Worm (Caenorhabditis elegans) whole organism, young adult: Measurements from ENCODE around the gene panl-3.

Experiments
- B0261.1 ChIP-seq: sonication (generic microtip); optimal IDR thresholded peaks from 2 replicates; lab custom pipeline; 2016; ENCODE audit warnings: mild to moderate bottlenecking, missing genetic modification characterization, moderate library complexity, missing compliant biosample characterization
- B0336.3 ChIP-seq: fragments of 200-800 bp; sonication (Bioruptor generic); IDR thresholded peaks from 2 replicates; pipeline ENCODE4 v1.3.6; 2022; ENCODE audit warnings: missing genetic modification characterization, missing compliant biosample characterization
- C17E4.6 ChIP-seq: fragments of 200-800 bp; sonication (Bioruptor generic); IDR thresholded peaks from 2 replicates; pipeline ENCODE4 v1.3.6; 2022; ENCODE audit warnings: missing genetic modification reagents, missing genetic modification characterization, missing compliant biosample characterization
- F10E7.11 ChIP-seq: sonication (generic microtip); optimal IDR thresholded peaks from 2 replicates; lab custom pipeline; 2017; ENCODE audit warnings: mild to moderate bottlenecking, missing genetic modification characterization, moderate library complexity, missing compliant biosample characterization
- F39B2.1 ChIP-seq: fragments of 200-800 bp; sonication (Bioruptor generic); IDR thresholded peaks from 2 replicates; pipeline ENCODE4 v1.3.6; 2022; ENCODE audit warnings: missing genetic modification reagents, missing genetic modification characterization, missing compliant biosample characterization
- T07F8.4 ChIP-seq: sonication (generic microtip); optimal IDR thresholded peaks from 2 replicates; lab custom pipeline; 2016; ENCODE audit warnings: mild to moderate bottlenecking, missing genetic modification characterization, moderate library complexity, missing compliant biosample characterization
- Y67H2A.10 ChIP-seq: fragments of 200-800 bp; sonication (Bioruptor generic); conservative IDR thresholded peaks from 2 replicates; pipeline ENCODE4 v1.3.6; 2022; ENCODE audit warnings: missing genetic modification reagents, missing genetic modification characterization, missing compliant biosample characterization
- athp-1 ChIP-seq: sonication (generic microtip); optimal IDR thresholded peaks from 2 replicates; lab custom pipeline; 2017; ENCODE audit warnings: mild to moderate bottlenecking, missing genetic modification characterization, missing compliant biosample characterization
- attf-3 ChIP-seq: fragments of 200-800 bp; sonication (Bioruptor generic); conservative IDR thresholded peaks from 2 replicates; pipeline ENCODE4 v1.3.6; 2022; ENCODE audit warnings: missing genetic modification reagents, missing genetic modification characterization, missing compliant biosample characterization
- attf-5 ChIP-seq: fragments of 200-800 bp; sonication (Bioruptor generic); optimal IDR thresholded peaks from 2 replicates; lab custom pipeline; 2018; ENCODE audit warnings: mild to moderate bottlenecking, missing genetic modification characterization, missing compliant biosample characterization
- ccch-3 ChIP-seq: fragments of 200-800 bp; sonication (Bioruptor generic); optimal IDR thresholded peaks from 2 replicates; lab custom pipeline; 2018; ENCODE audit warnings: mild to moderate bottlenecking, missing genetic modification characterization, missing compliant biosample characterization
- cebp-1 ChIP-seq, 2 experiments: fragments of 200-800 bp in 1 of 2; sonication (Bioruptor generic) in 1 of 2; sonication (generic microtip) in 1 of 2; IDR thresholded peaks in 1 of 2; optimal IDR thresholded peaks in 1 of 2; 2 replicates each; pipeline versions ENCODE4 v1.3.6 to Lab custom; 2017 to 2022; ENCODE audit warnings: missing compliant biosample characterization in 2 of 2, missing genetic modification characterization in 2 of 2, mild to moderate bottlenecking in 1 of 2, missing genetic modification reagents in 1 of 2, moderate library complexity in 1 of 2
- cebp-2 ChIP-seq: fragments of 200-800 bp; sonication (Bioruptor generic); IDR thresholded peaks from 2 replicates; pipeline ENCODE4 v1.3.6; 2022; ENCODE audit warnings: missing genetic modification characterization, missing compliant biosample characterization
- ceh-79 ChIP-seq: sonication (generic microtip); optimal IDR thresholded peaks from 2 replicates; lab custom pipeline; 2017; ENCODE audit warnings: mild to moderate bottlenecking, missing genetic modification characterization, missing compliant biosample characterization
- ceh-91 ChIP-seq: fragments of 200-800 bp; sonication (Bioruptor generic); IDR thresholded peaks from 2 replicates; pipeline ENCODE4 v1.3.6; 2022; ENCODE audit warnings: missing genetic modification reagents, missing genetic modification characterization, missing compliant biosample characterization
- chd-7 ChIP-seq: sonication (generic microtip); optimal IDR thresholded peaks from 2 replicates; lab custom pipeline; 2016; ENCODE audit warnings: mild to moderate bottlenecking, missing genetic modification characterization, moderate library complexity, missing compliant biosample characterization
- dox-1 ChIP-seq: fragments of 200-800 bp; sonication (Bioruptor generic); IDR thresholded peaks from 2 replicates; pipeline ENCODE4 v1.3.6; 2022; ENCODE audit warnings: missing genetic modification reagents, missing genetic modification characterization, missing compliant biosample characterization
- dpff-1 ChIP-seq: sonication (generic microtip); optimal IDR thresholded peaks from 2 replicates; lab custom pipeline; 2017; ENCODE audit warnings: mild to moderate bottlenecking, missing genetic modification characterization, missing compliant biosample characterization
- efl-1 ChIP-seq: fragments of 150-350 bp; optimal IDR thresholded peaks from 2 replicates; lab custom pipeline; 2014; ENCODE audit warnings: missing biosample characterization, missing genetic modification reagents, missing genetic modification characterization
- egl-18 ChIP-seq: fragments of 200-800 bp; sonication (Bioruptor generic); IDR thresholded peaks from 2 replicates; pipeline ENCODE4 v1.3.6; 2022; ENCODE audit warnings: missing genetic modification reagents, missing genetic modification characterization, missing compliant biosample characterization
- ets-4 ChIP-seq: fragments of 200-800 bp; sonication (Bioruptor generic); optimal IDR thresholded peaks from 2 replicates; lab custom pipeline; 2018; ENCODE audit warnings: mild to moderate bottlenecking, missing genetic modification characterization, missing compliant biosample characterization
- gei-17 ChIP-seq: fragments of 200-800 bp; sonication (Bioruptor generic); optimal IDR thresholded peaks from 2 replicates; lab custom pipeline; 2018; ENCODE audit warnings: mild to moderate bottlenecking, missing genetic modification characterization, missing compliant biosample characterization
- him-1 ChIP-seq: sonication (generic microtip); optimal IDR thresholded peaks from 2 replicates; lab custom pipeline; 2016; ENCODE audit warnings: missing genotype, missing genetic modification reagents, missing genetic modification characterization, missing compliant biosample characterization
- hlh-26 ChIP-seq: fragments of 200-800 bp; sonication (Bioruptor generic); conservative IDR thresholded peaks from 2 replicates; pipeline ENCODE4 v1.3.6; 2022; ENCODE audit warnings: missing genetic modification reagents, missing genetic modification characterization, missing compliant biosample characterization
- hmg-1.2 ChIP-seq: fragments of 200-800 bp; sonication (Bioruptor generic); IDR thresholded peaks from 2 replicates; pipeline ENCODE4 v1.3.6; 2022; ENCODE audit warnings: missing genetic modification reagents, missing genetic modification characterization, missing compliant biosample characterization
- hsf-1 ChIP-seq: fragments of 200-800 bp; sonication (Bioruptor generic); IDR thresholded peaks from 2 replicates; pipeline ENCODE4 v1.3.6; 2022; ENCODE audit warnings: missing genetic modification reagents, missing genetic modification characterization, missing compliant biosample characterization
- let-526 ChIP-seq: fragments of 200-800 bp; sonication (Bioruptor generic); IDR thresholded peaks from 2 replicates; pipeline ENCODE4 v1.3.6; 2022; ENCODE audit warnings: missing genetic modification reagents, missing genetic modification characterization, missing compliant biosample characterization
- lin-35 ChIP-seq, 3 experiments: fragments of 150-350 bp in 2 of 3; sonication (generic microtip) in 1 of 3; optimal IDR thresholded peaks; 2 replicates each; lab custom pipeline; 2014 to 2018; ENCODE audit warnings: missing biosample characterization in 3 of 3, missing genetic modification characterization in 3 of 3, missing genetic modification reagents in 3 of 3
- madf-10 ChIP-seq: sonication (generic microtip); optimal IDR thresholded peaks from 2 replicates; lab custom pipeline; 2016; ENCODE audit warnings: mild to moderate bottlenecking, missing genetic modification characterization, missing compliant biosample characterization
- mcd-1 ChIP-seq: fragments of 200-800 bp; sonication (Bioruptor generic); IDR thresholded peaks from 2 replicates; pipeline ENCODE4 v1.3.6; 2022; ENCODE audit warnings: missing genetic modification reagents, missing genetic modification characterization, missing compliant biosample characterization
- mes-4 ChIP-seq: sonication (generic microtip); optimal IDR thresholded peaks from 2 replicates; lab custom pipeline; 2016; ENCODE audit warnings: missing genotype, missing genetic modification characterization, missing compliant biosample characterization
- nfya-1 ChIP-seq: sonication (generic microtip); optimal IDR thresholded peaks from 2 replicates; lab custom pipeline; 2017; ENCODE audit warnings: antibody characterized with exemption, missing compliant biosample characterization, missing genetic modification characterization, borderline replicate concordance; ENCODE audit not compliant: insufficient read depth
- nfya-2 ChIP-seq: fragments of 200-800 bp; sonication (Bioruptor generic); IDR thresholded peaks from 2 replicates; pipeline ENCODE4 v1.3.6; 2022; ENCODE audit warnings: missing genetic modification reagents, missing genetic modification characterization, missing compliant biosample characterization
- nhr-27 ChIP-seq: fragments of 200-800 bp; sonication (Bioruptor generic); optimal IDR thresholded peaks from 2 replicates; lab custom pipeline; 2018; ENCODE audit warnings: mild to moderate bottlenecking, missing genetic modification characterization, moderate library complexity, missing compliant biosample characterization
- nhr-80 ChIP-seq: sonication (generic microtip); optimal IDR thresholded peaks from 2 replicates; lab custom pipeline; 2016; ENCODE audit warnings: missing genetic modification characterization, missing compliant biosample characterization
- nhr-90 ChIP-seq: sonication (generic microtip); optimal IDR thresholded peaks from 2 replicates; lab custom pipeline; 2016; ENCODE audit warnings: missing genotype, mild to moderate bottlenecking, missing genetic modification characterization, missing compliant biosample characterization
- pha-4 ChIP-seq: fragments of 150-350 bp; sonication (generic microtip); optimal IDR thresholded peaks from 2 replicates; lab custom pipeline; 2014; ENCODE audit warnings: missing biosample characterization, missing genetic modification reagents, missing genetic modification characterization
- repo-1 ChIP-seq: sonication (generic microtip); optimal IDR thresholded peaks from 2 replicates; lab custom pipeline; 2017; ENCODE audit warnings: mild to moderate bottlenecking, missing genetic modification characterization, missing compliant biosample characterization
- rpc-1 ChIP-seq, 2 experiments: fragments of 150-350 bp in 1 of 2; sonication (generic microtip) in 1 of 2; optimal IDR thresholded peaks; 2 replicates each; lab custom pipeline; 2014 to 2018; ENCODE audit warnings: missing biosample characterization in 1 of 2, missing genetic modification characterization in 1 of 2, missing genetic modification reagents in 1 of 2, missing genotype in 1 of 2
- snpc-3.4 ChIP-seq: sonication (generic microtip); optimal IDR thresholded peaks from 2 replicates; lab custom pipeline; 2017; ENCODE audit warnings: missing genetic modification characterization, mild to moderate bottlenecking, missing compliant biosample characterization, antibody characterized with exemption, moderate library complexity, missing genotype, missing genetic modification reagents
- sptf-2 ChIP-seq: fragments of 200-800 bp; sonication (Bioruptor generic); optimal IDR thresholded peaks from 2 replicates; lab custom pipeline; 2018; ENCODE audit warnings: mild to moderate bottlenecking, missing genetic modification characterization, missing compliant biosample characterization
- tbp1 ChIP-seq: fragments of 200-800 bp; sonication (Bioruptor generic); optimal IDR thresholded peaks from 2 replicates; lab custom pipeline; 2018; ENCODE audit warnings: mild to moderate bottlenecking, missing genetic modification characterization, missing compliant biosample characterization
- tbx-9 ChIP-seq: sonication (generic microtip); optimal IDR thresholded peaks from 2 replicates; lab custom pipeline; 2016; ENCODE audit warnings: borderline replicate concordance, missing genetic modification characterization, inconsistent platforms, missing compliant biosample characterization
- unc-130 ChIP-seq: sonication (generic microtip); optimal IDR thresholded peaks from 2 replicates; lab custom pipeline; 2016; ENCODE audit warnings: missing genetic modification reagents, missing genetic modification characterization, missing compliant biosample characterization
- unc-62 ChIP-seq: fragments of 150-350 bp; optimal IDR thresholded peaks from 2 replicates; lab custom pipeline; 2014; ENCODE audit warnings: missing biosample characterization, missing genetic modification reagents, missing genetic modification characterization
- zfh-2 ChIP-seq: fragments of 200-800 bp; sonication (Bioruptor generic); conservative IDR thresholded peaks from 2 replicates; pipeline ENCODE4 v1.3.6; 2022; ENCODE audit warnings: missing genetic modification reagents, missing genetic modification characterization, missing compliant biosample characterization
- ztf-18 ChIP-seq: sonication (generic microtip); optimal IDR thresholded peaks from 2 replicates; lab custom pipeline; 2016; ENCODE audit warnings: missing genotype, mild to moderate bottlenecking, missing genetic modification characterization, missing compliant biosample characterization
- ztf-22 ChIP-seq: fragments of 200-800 bp; sonication (Bioruptor generic); optimal IDR thresholded peaks from 2 replicates; lab custom pipeline; 2018; ENCODE audit warnings: mild to moderate bottlenecking, missing genetic modification characterization, moderate library complexity, missing compliant biosample characterization

The panl-3 gene

DNA sequence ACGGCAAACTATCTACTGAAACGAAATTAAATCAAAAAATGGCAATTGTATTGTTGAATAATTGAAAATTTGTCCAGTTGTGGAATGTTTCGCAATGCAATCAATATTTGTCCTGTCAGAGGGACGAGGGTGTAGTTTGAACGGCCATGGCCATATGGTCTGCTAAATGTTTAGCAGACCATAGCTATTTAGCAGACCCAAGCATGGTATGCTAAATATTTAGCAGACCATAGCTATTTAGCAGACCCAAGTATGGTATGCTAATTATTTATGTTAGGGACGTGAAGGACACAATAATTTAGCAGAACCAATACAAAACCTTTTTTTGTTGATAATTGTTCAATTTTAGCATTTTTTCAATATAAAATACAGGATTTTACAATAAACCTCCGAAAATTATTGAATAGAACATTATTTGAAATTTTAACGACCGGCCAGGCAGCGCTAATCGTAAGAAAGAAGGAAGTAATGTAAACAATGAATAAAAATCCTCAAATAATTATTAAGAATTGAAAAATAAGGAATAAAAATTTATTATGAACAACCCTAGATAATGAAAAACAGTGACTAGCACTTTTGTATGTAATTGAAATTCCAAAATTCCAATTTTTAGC lies 13.8 kb upstream of the panl-3 start, which contains the start of gene riok-3 (continued):
- no peak for TF ChIP-seq ztf-22 (GFP tag; lab: Kevin White, UChicago)
- TF ChIP-seq ccch-3 (GFP tag; lab: Kevin White, UChicago) = no peak
- TF ChIP-seq dpff-1 = peak; percentile 36
- peak; percentile 33; the same call in 1 of the 2 replicates for TF ChIP-seq mcd-1 (GFP tag; lab: Robert Waterston, UW)
- TF ChIP-seq nfya-2 = no peak
- TF ChIP-seq dox-1 (GFP tag; lab: Robert Waterston, UW) = peak; percentile 33; the same call in 1 of the 2 replicates
- no peak for TF ChIP-seq mes-4 (tag; lab: Kevin White, UChicago)
- no peak for TF ChIP-seq cebp-2 (GFP tag; lab: Robert Waterston, UW)
- no peak for TF ChIP-seq T07F8.4 (tag; lab: Kevin White, UChicago)
- TF ChIP-seq Y67H2A.10 (GFP tag; lab: Robert Waterston, UW) = no peak
- no peak for TF ChIP-seq nhr-90 (tag; lab: Kevin White, UChicago)
- TF ChIP-seq athp-1 (tag; lab: Kevin White, UChicago) = no peak
- TF ChIP-seq B0336.3 = no peak
- no peak for TF ChIP-seq snpc-3.4
- no peak for TF ChIP-seq let-526
- TF ChIP-seq cebp-1 (GFP tag; IDR thresholded peaks at IDR 0.05; lab: Robert Waterston, UW) = peak; percentile 74; the same call in 1 of the 2 replicates
- peak; percentile 94 for TF ChIP-seq cebp-1 (tag; optimal IDR thresholded peaks at IDR 0.05; lab: Kevin White, UChicago)
- no peak for TF ChIP-seq attf-5 (GFP tag; lab: Kevin White, UChicago)
- no peak for TF ChIP-seq efl-1 (GFP tag; lab: Kevin White, UChicago)
- no peak for TF ChIP-seq hlh-26 (GFP tag; lab: Robert Waterston, UW)
- no peak for TF ChIP-seq hmg-1.2 (GFP tag; lab: Robert Waterston, UW)
- TF ChIP-seq nhr-80 (tag; lab: Kevin White, UChicago) = no peak
- no peak for TF ChIP-seq nfya-1 (tag; lab: Kevin White, UChicago)
- no peak for TF ChIP-seq gei-17 (GFP tag; lab: Kevin White, UChicago)
- no peak for TF ChIP-seq tbx-9 (tag; lab: Kevin White, UChicago)
- no peak for TF ChIP-seq ets-4 (GFP tag; lab: Kevin White, UChicago)
- no peak for TF ChIP-seq pha-4 (tag; lab: Kevin White, UChicago)
- TF ChIP-seq F39B2.1 (GFP tag; lab: Robert Waterston, UW) = no peak
- TF ChIP-seq repo-1 (tag; lab: Kevin White, UChicago) = peak; percentile 77
- no peak for TF ChIP-seq nhr-27
- TF ChIP-seq lin-35 (GFP tag; optimal IDR thresholded peaks at IDR 0.05; lab: Kevin White, UChicago) = no peak
- no peak for TF ChIP-seq B0261.1 (tag; lab: Kevin White, UChicago)
- no peak for TF ChIP-seq egl-18
- TF ChIP-seq ceh-79 = no peak
- no peak for TF ChIP-seq chd-7
- no peak for TF ChIP-seq ceh-91
- peak; percentile 15 for TF ChIP-seq tbp1 (GFP tag; lab: Kevin White, UChicago)
- no peak for TF ChIP-seq unc-62 (GFP tag; lab: Kevin White, UChicago)
- no peak for TF ChIP-seq ztf-18 (tag; lab: Kevin White, UChicago)
- no peak for TF ChIP-seq unc-130
- TF ChIP-seq F10E7.11 = no peak
- no peak for TF ChIP-seq madf-10
- TF ChIP-seq hsf-1 (GFP tag; lab: Robert Waterston, UW) = no peak
- TF ChIP-seq C17E4.6 (GFP tag; lab: Robert Waterston, UW) = no peak
- 0 out of 2 replicates have a peak, but pooled peaks have one; percentile 7 for TF ChIP-seq attf-3 (GFP tag; lab: Robert Waterston, UW)
- TF ChIP-seq him-1 (tag; lab: Kevin White, UChicago) = no peak
- no peak for TF ChIP-seq sptf-2 (GFP tag; lab: Kevin White, UChicago)
- no peak for TF ChIP-seq zfh-2 (GFP tag; lab: Robert Waterston, UW)
- no peak for TF ChIP-seq rpc-1 (optimal IDR thresholded peaks at IDR 0.05; lab: Kevin White, UChicago)
- no peak for TF ChIP-seq rpc-1 (tag; optimal IDR thresholded peaks at IDR 0.05; lab: Kevin White, UChicago)
